Worm (Caenorhabditis elegans): ENCODE results near the gene Y24F12A.1.

Gene Y24F12A.1

ce11 chrIV:11649031-11649430 is 44.0 kb downstream of the Y24F12A.1 start, which contains the start of gene ZK809.8:
Gene ZK809.8 (minus strand): TSS chrIV:11649064.
- TF ChIP-seq him-1 (tag; optimal IDR thresholded peaks at IDR 0.05) = no peak
- TF ChIP-seq dao-5 (tag; optimal IDR thresholded peaks at IDR 0.05) = no peak
- no peak for TF ChIP-seq W03F9.2 (tag; optimal IDR thresholded peaks at IDR 0.05)

ce11 chrIV:11650344-11650743 is 45.3 kb downstream of the Y24F12A.1 start:
- no peak for TF ChIP-seq him-1 (tag; optimal IDR thresholded peaks at IDR 0.05)
- no peak for TF ChIP-seq dao-5 (tag; optimal IDR thresholded peaks at IDR 0.05)
- TF ChIP-seq W03F9.2 (tag; optimal IDR thresholded peaks at IDR 0.05) = no peak

ce11 chrIV:11651965-11652453 is 47.0 kb downstream of the Y24F12A.1 start, which contains the start of the genes acl-3 and ndub-6:
Gene acl-3 (minus strand): TSS chrIV:11652023.
Gene ndub-6 (plus strand): TSS chrIV:11652403.
- TF ChIP-seq him-1 (tag; optimal IDR thresholded peaks at IDR 0.05) (no peak), dao-5 (tag; optimal IDR thresholded peaks at IDR 0.05) (no peak), W03F9.2 (tag; optimal IDR thresholded peaks at IDR 0.05) (no peak)

ce11 chrIV:11655370-11655769 is 50.3 kb downstream of the Y24F12A.1 start, which contains the start of gene ent-1:
Gene ent-1 (minus strand): TSS chrIV:11655470.
- no peak for TF ChIP-seq him-1 (tag; optimal IDR thresholded peaks at IDR 0.05)
- TF ChIP-seq dao-5 (tag; optimal IDR thresholded peaks at IDR 0.05) = no peak
- TF ChIP-seq W03F9.2 (tag; optimal IDR thresholded peaks at IDR 0.05) = no peak

ce11 chrIV:11656144-11656780 is 51.2 kb downstream of the Y24F12A.1 start, which contains the start of gene ZK809.5:
Gene ZK809.5 (plus strand): TSS chrIV:11656730.
- TF ChIP-seq dao-5 (tag; optimal IDR thresholded peaks at IDR 0.05) (no peak), him-1 (tag; optimal IDR thresholded peaks at IDR 0.05) (no peak), W03F9.2 (tag; optimal IDR thresholded peaks at IDR 0.05) (no peak)

Data from whole organism, L4/young adult.